Worm (Caenorhabditis elegans) whole organism, mixed stage, embryonic: ENCODE measurements around the gene W09B6.4.

Experiments used
- bed-3 ChIP-seq: fragments of 200-800 bp; sonication (Bioruptor generic); optimal IDR thresholded peaks from 3 replicates; lab custom pipeline; 2018; ENCODE audit warnings: mild to moderate bottlenecking, missing genetic modification characterization, moderate library complexity, missing compliant biosample characterization
- blmp-1 ChIP-seq: fragments of 150-350 bp; optimal IDR thresholded peaks from 2 replicates; lab custom pipeline; 2014; ENCODE audit warnings: missing biosample characterization, missing genetic modification characterization
- ceh-43 ChIP-seq: fragments of 200-800 bp; sonication (Bioruptor generic); optimal IDR thresholded peaks from 2 replicates; lab custom pipeline; 2018; ENCODE audit warnings: mild to moderate bottlenecking, missing genetic modification characterization, moderate library complexity, missing compliant biosample characterization
- ceh-83 ChIP-seq: fragments of 200-800 bp; sonication (Bioruptor generic); optimal IDR thresholded peaks from 2 replicates; lab custom pipeline; 2018; ENCODE audit warnings: mild to moderate bottlenecking, missing genetic modification characterization, missing compliant biosample characterization
- ces-1 ChIP-seq: fragments of 150-350 bp; optimal IDR thresholded peaks from 2 replicates; lab custom pipeline; 2014; ENCODE audit warnings: missing biosample characterization, missing genetic modification reagents, missing genetic modification characterization
- cnd-1 ChIP-seq: fragments of 200-800 bp; sonication (Bioruptor generic); optimal IDR thresholded peaks from 2 replicates; lab custom pipeline; 2018; ENCODE audit warnings: mild to moderate bottlenecking, missing genetic modification characterization, missing compliant biosample characterization
- drap-1 ChIP-seq: fragments of 200-800 bp; sonication (Bioruptor generic); optimal IDR thresholded peaks from 3 replicates; lab custom pipeline; 2018; ENCODE audit warnings: mild to moderate bottlenecking, missing genetic modification characterization, missing compliant biosample characterization
- elt-1 ChIP-seq: sonication (generic microtip); optimal IDR thresholded peaks from 2 replicates; lab custom pipeline; 2017; ENCODE audit warnings: missing genetic modification characterization, mild to moderate bottlenecking, missing compliant biosample characterization, antibody characterized with exemption, moderate library complexity, borderline replicate concordance; ENCODE audit not compliant: insufficient read depth
- ham-2 ChIP-seq: fragments of 200-800 bp; sonication (Bioruptor generic); optimal IDR thresholded peaks from 2 replicates; lab custom pipeline; 2018; ENCODE audit warnings: mild to moderate bottlenecking, missing genetic modification characterization, missing compliant biosample characterization
- hlh-1 ChIP-seq: fragments of 150-350 bp; optimal IDR thresholded peaks from 2 replicates; lab custom pipeline; 2014; ENCODE audit warnings: missing biosample characterization, missing genetic modification reagents, missing genetic modification characterization
- lin-32 ChIP-seq: fragments of 200-800 bp; sonication (Bioruptor generic); optimal IDR thresholded peaks from 2 replicates; lab custom pipeline; 2018; ENCODE audit warnings: mild to moderate bottlenecking, missing genetic modification characterization, missing compliant biosample characterization
- lsy-2 ChIP-seq: fragments of 150-350 bp; optimal IDR thresholded peaks from 2 replicates; lab custom pipeline; 2014; ENCODE audit warnings: missing biosample characterization, missing genetic modification characterization
- mab-5 ChIP-seq: fragments of 150-350 bp; optimal IDR thresholded peaks from 2 replicates; lab custom pipeline; 2014; ENCODE audit warnings: missing biosample characterization, missing genetic modification characterization
- mep-1 ChIP-seq: fragments of 150-350 bp; optimal IDR thresholded peaks from 2 replicates; lab custom pipeline; 2017; ENCODE audit warnings: missing biosample characterization, missing genetic modification reagents, missing genetic modification characterization, inconsistent platforms
- mls-2 ChIP-seq: sonication (generic microtip); optimal IDR thresholded peaks from 2 replicates; lab custom pipeline; 2016; ENCODE audit warnings: mild to moderate bottlenecking, missing genetic modification characterization, moderate library complexity, missing compliant biosample characterization
- nhr-12 ChIP-seq: fragments of 150-350 bp; optimal IDR thresholded peaks from 2 replicates; lab custom pipeline; 2014; ENCODE audit warnings: missing biosample characterization, missing genetic modification characterization
- nhr-2 ChIP-seq: fragments of 150-350 bp; optimal IDR thresholded peaks from 2 replicates; lab custom pipeline; 2014; ENCODE audit warnings: missing biosample characterization, missing genetic modification characterization
- nhr-237 ChIP-seq: fragments of 150-350 bp; optimal IDR thresholded peaks from 2 replicates; lab custom pipeline; 2014; ENCODE audit warnings: missing biosample characterization, missing genetic modification characterization
- nhr-76 ChIP-seq: sonication (generic microtip); optimal IDR thresholded peaks from 2 replicates; lab custom pipeline; 2017; ENCODE audit warnings: missing biosample characterization, missing genetic modification characterization
- pha-4 ChIP-seq: fragments of 150-350 bp; optimal IDR thresholded peaks from 2 replicates; lab custom pipeline; 2018; ENCODE audit warnings: missing biosample characterization, missing genetic modification reagents, missing genetic modification characterization
- sem-2 ChIP-seq: fragments of 200-800 bp; sonication (Bioruptor generic); optimal IDR thresholded peaks from 2 replicates; lab custom pipeline; 2018; ENCODE audit warnings: mild to moderate bottlenecking, missing genetic modification characterization, missing compliant biosample characterization
- snpc-4 ChIP-seq: fragments of 150-350 bp; optimal IDR thresholded peaks from 2 replicates; lab custom pipeline; 2014; ENCODE audit warnings: missing biosample characterization, missing genetic modification characterization
- sptf-1 ChIP-seq: sonication (generic microtip); optimal IDR thresholded peaks from 2 replicates; lab custom pipeline; 2017; ENCODE audit warnings: mild to moderate bottlenecking, missing genetic modification characterization, moderate library complexity, missing compliant biosample characterization
- tbx-8 ChIP-seq: fragments of 200-800 bp; sonication (Bioruptor generic); optimal IDR thresholded peaks from 2 replicates; lab custom pipeline; 2018; ENCODE audit warnings: mild to moderate bottlenecking, missing genetic modification characterization, moderate library complexity, missing compliant biosample characterization
- unc-120 ChIP-seq: sonication (generic microtip); optimal IDR thresholded peaks from 2 replicates; lab custom pipeline; 2017; ENCODE audit warnings: missing genetic modification characterization, missing compliant biosample characterization; ENCODE audit not compliant: poor library complexity, severe bottlenecking
- unc-39 ChIP-seq: fragments of 150-350 bp; optimal IDR thresholded peaks from 2 replicates; lab custom pipeline; 2014; ENCODE audit warnings: missing biosample characterization, missing genetic modification characterization
- zip-8 ChIP-seq: fragments of 150-350 bp; optimal IDR thresholded peaks from 2 replicates; lab custom pipeline; 2014; ENCODE audit warnings: missing biosample characterization, missing genetic modification characterization
- ztf-11 ChIP-seq: fragments of 150-350 bp; optimal IDR thresholded peaks from 2 replicates; lab custom pipeline; 2014; ENCODE audit warnings: missing biosample characterization, missing genetic modification characterization

W09B6.4 gene

ce11 chrII:1105291-1105690 is 35.3 kb downstream of the W09B6.4 start:
- no peak for TF ChIP-seq nhr-237
- no peak for TF ChIP-seq cnd-1
- no peak for TF ChIP-seq sptf-1
- TF ChIP-seq tbx-8 = no peak
- no peak for TF ChIP-seq lsy-2
- TF ChIP-seq hlh-1 (tag; lab: Kevin White, UChicago) = no peak
- TF ChIP-seq snpc-4 = no peak
- no peak for TF ChIP-seq ceh-43 (GFP tag; lab: Kevin White, UChicago)

DNA sequence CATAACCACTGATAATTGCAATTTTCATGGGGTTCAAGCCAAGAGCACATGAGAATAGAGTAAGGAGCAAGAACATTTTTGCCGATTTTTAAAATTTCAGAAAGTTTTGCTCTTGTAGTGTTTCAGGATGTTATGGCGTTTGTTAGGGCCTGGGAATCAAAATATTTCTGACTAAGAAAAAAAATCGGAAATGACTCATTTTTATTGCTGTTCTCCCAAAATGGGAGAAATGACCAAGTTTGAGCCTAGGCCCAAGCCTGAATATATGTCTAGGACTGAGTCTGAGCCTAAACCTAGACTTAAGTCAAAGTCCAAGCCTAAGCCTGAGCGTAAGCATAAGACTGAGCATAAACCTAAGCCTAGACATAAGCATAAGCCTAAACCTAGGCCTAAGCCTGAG is 36.2 kb downstream of the W09B6.4 start, which contains the start of gene T13B5.9:
T13B5.9 (minus strand) TSS at position 101 of the 400 bp plus-strand sequence.
- no peak for TF ChIP-seq nhr-76 (tag; lab: Kevin White, UChicago)
- no peak for TF ChIP-seq ceh-83 (GFP tag; lab: Kevin White, UChicago)
- TF ChIP-seq bed-3 (GFP tag; lab: Kevin White, UChicago) = no peak
- TF ChIP-seq zip-8 (tag; lab: Kevin White, UChicago) = no peak
- TF ChIP-seq unc-120 (tag; lab: Kevin White, UChicago) = no peak
- no peak for TF ChIP-seq unc-39
- no peak for TF ChIP-seq mls-2 (tag; lab: Kevin White, UChicago)
- no peak for TF ChIP-seq mab-5 (tag; lab: Kevin White, UChicago)

ce11 chrII:1103484-1104100 is 37.0 kb downstream of the W09B6.4 start:
- TF ChIP-seq snpc-4 (no peak), cnd-1 (no peak), ceh-83 (GFP tag; lab: Kevin White, UChicago) (no peak)

- TF ChIP-seq elt-1 (tag; lab: Kevin White, UChicago) = no peak
- no peak for TF ChIP-seq ceh-83 (GFP tag; lab: Kevin White, UChicago)
- no peak for TF ChIP-seq ham-2
- no peak for TF ChIP-seq ztf-11 (tag; lab: Kevin White, UChicago)
- no peak for TF ChIP-seq hlh-1 (tag; lab: Kevin White, UChicago)
- no peak for TF ChIP-seq ces-1
- TF ChIP-seq zip-8 (tag; lab: Kevin White, UChicago) = no peak
- TF ChIP-seq unc-39 = no peak
- TF ChIP-seq mep-1 (tag; lab: Kevin White, UChicago) = no peak
- no peak for TF ChIP-seq nhr-76 (tag; lab: Kevin White, UChicago)
- TF ChIP-seq, all 35 proteins: peak for 0
Observed at ce11 chrII:1102209-1102608, 38.4 kb downstream of the W09B6.4 start.

DNA sequence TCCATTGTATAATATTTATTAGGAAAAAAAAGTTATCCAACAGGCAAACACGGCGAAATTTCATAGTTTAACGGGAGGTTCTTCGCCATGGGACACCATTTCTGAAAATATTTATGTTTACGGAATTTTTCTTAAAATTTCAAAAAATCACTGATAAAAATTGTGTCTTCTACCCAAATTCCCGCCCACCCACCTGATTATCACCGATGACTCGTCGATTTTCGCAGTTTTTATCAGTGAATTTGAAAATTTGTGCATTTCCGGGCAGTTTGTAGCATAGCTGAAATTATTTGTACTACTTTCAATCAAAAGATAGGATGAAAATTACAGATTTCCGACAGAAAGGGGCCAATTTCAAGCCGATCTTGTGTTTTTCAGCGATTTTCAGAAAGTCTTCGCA is 39.2 kb downstream of the W09B6.4 start:
- TF ChIP-seq ham-2 (no peak), snpc-4 (no peak), elt-1 (tag; lab: Kevin White, UChicago) (no peak), ztf-11 (tag; lab: Kevin White, UChicago) (no peak), drap-1 (GFP tag; lab: Kevin White, UChicago) (no peak), unc-120 (tag; lab: Kevin White, UChicago) (no peak), lin-32 (GFP tag; lab: Kevin White, UChicago) (no peak), ceh-43 (GFP tag; lab: Kevin White, UChicago) (no peak), pha-4 (tag; lab: Kevin White, UChicago) (no peak)

DNA sequence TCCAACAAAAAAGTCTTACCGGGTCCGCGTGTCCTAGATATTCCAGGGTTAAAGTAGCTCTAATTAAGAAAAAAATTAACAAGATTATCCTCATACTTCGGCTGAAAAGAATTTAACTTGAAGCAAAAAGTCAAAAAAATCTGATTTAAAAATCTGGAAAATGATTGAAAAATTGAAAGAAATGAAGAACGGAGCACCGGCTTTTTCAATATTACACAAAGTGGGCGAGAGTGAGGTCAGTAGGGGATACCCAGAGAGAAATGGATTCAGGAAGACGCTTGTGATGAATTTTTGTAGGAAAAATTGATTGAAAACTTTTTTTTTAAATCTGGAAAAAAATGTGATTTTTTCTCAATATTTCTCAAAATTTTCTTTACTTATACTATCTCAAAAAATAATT is 39.9 kb downstream of the W09B6.4 start, which contains the start of gene pho-14:
pho-14 (minus strand) TSS at position 101 of the 400 bp plus-strand sequence.
- TF ChIP-seq nhr-2 = no peak
- no peak for TF ChIP-seq nhr-12 (tag; lab: Kevin White, UChicago)
- TF ChIP-seq snpc-4 = no peak
- no peak for TF ChIP-seq sem-2 (GFP tag; lab: Kevin White, UChicago)
- no peak for TF ChIP-seq pha-4 (tag; lab: Kevin White, UChicago)
- no peak for TF ChIP-seq ztf-11 (tag; lab: Kevin White, UChicago)
- no peak for TF ChIP-seq cnd-1
- TF ChIP-seq unc-120 (tag; lab: Kevin White, UChicago) = no peak
- TF ChIP-seq zip-8 (tag; lab: Kevin White, UChicago) = no peak
- no peak for TF ChIP-seq ham-2
- TF ChIP-seq mab-5 (tag; lab: Kevin White, UChicago) = no peak
- TF ChIP-seq lsy-2 = no peak
- TF ChIP-seq elt-1 (tag; lab: Kevin White, UChicago) = no peak
- no peak for TF ChIP-seq hlh-1 (tag; lab: Kevin White, UChicago)
- TF ChIP-seq mls-2 (tag; lab: Kevin White, UChicago) = no peak
- no peak for TF ChIP-seq nhr-76 (tag; lab: Kevin White, UChicago)
- no peak for TF ChIP-seq blmp-1 (tag; lab: Kevin White, UChicago)
- no peak for TF ChIP-seq sptf-1
